Worm (Caenorhabditis elegans): ENCODE measurements around the gene nhr-196.
"Not testable (repeated sequence)": the region's sequence is repeated elsewhere in the genome, so short reads cannot be mapped to it uniquely, and the experiment has no call there.

The nhr-196 gene

ce11 chrV:15668200-15668599 is 17.3 kb upstream of the nhr-196 start, which contains the start of gene F53E4.1:
Gene F53E4.1, minus strand, starts transcription at chrV:15668300.
- not testable (repeated sequence) for TF ChIP-seq rnt-1, egl-13, F16B12.6 (tag; optimal IDR thresholded peaks at IDR 0.05)

DNA sequence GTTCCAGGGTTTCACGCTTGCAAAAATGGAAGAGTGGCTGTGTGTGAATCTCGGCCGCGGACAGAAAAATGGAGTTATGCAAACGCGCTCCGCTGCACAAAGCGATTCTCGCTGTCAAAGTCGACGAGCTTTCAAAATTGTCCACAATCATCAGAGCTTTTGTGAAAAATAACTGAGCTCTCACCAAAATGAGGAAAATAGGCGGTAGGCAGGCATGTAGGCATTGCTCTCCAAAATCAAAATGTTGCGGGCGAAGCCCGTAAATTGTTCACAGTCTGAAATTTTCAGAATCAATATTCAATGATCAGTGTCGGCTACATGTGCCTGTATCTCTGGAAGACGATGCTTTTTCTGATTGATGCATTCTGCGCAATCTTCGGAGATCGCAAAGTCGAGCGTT is 16.6 kb upstream of the nhr-196 start, which contains the start of gene K06B4.4:
Gene K06B4.4, plus strand, starts transcription at position 301 of the 400 bp plus-strand sequence.
- TF ChIP-seq ces-1 (GFP tag; optimal IDR thresholded peaks at IDR 0.05) (no peak), lin-39 (tag; optimal IDR thresholded peaks at IDR 0.05) (no peak), F16B12.6 (tag; optimal IDR thresholded peaks at IDR 0.05) (no peak), nhr-47 (tag; optimal IDR thresholded peaks at IDR 0.05) (no peak), egl-13 (tag; optimal IDR thresholded peaks at IDR 0.05) (no peak), unc-30 (tag; optimal IDR thresholded peaks at IDR 0.05) (no peak), egl-27 (tag; optimal IDR thresholded peaks at IDR 0.05) (no peak), ceh-88 (GFP tag; IDR thresholded peaks at IDR 0.05) (no peak), vab-15 (tag; optimal IDR thresholded peaks at IDR 0.05) (no peak), dpl-1 (GFP tag; optimal IDR thresholded peaks at IDR 0.05) (no peak), ztf-4 (tag; optimal IDR thresholded peaks at IDR 0.05) (no peak), sup-37 (GFP tag; optimal IDR thresholded peaks at IDR 0.05) (no peak), lsy-2 (tag; optimal IDR thresholded peaks at IDR 0.05) (no peak), nhr-28 (tag; optimal IDR thresholded peaks at IDR 0.05) (no peak), tlp-1 (tag; optimal IDR thresholded peaks at IDR 0.05) (no peak), jun-1 (tag; optimal IDR thresholded peaks at IDR 0.05) (no peak), nhr-71 (tag; optimal IDR thresholded peaks at IDR 0.05) (no peak)

- not testable (repeated sequence) for TF ChIP-seq nhr-237, unc-130, mep-1 (tag; optimal IDR thresholded peaks at IDR 0.05)
Measured at ce11 chrV:15670139-15670538, 15.4 kb upstream of the nhr-196 start, which contains the start of gene K06B4.15. Gene K06B4.15, plus strand, starts transcription at chrV:15670439.

DNA sequence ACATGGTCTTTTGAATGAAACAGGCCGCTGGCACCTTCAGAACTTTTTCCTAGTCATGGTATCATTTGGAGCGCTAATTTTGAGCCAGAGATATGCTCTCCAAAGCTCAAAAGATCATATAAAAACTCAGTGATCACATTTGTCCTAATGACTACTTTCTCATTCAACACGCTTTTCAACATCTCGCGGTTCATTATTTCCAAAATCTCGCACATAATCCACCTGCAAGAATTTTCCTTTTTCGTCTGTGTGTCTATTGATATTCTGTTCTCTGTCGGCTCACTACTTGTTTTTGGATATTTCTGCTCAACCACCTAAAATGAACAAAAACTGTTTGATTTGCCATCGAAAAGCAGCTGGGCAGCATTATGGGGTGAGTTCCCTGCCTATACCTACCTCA is 11.8 kb upstream of the nhr-196 start, which contains the start of gene nhr-51:
Gene nhr-51, plus strand, starts transcription at position 301 of the 400 bp plus-strand sequence.
- TF ChIP-seq C04F5.9 (tag; optimal IDR thresholded peaks at IDR 0.05) (no peak), unc-30 (tag; optimal IDR thresholded peaks at IDR 0.05) (no peak), nhr-84 (tag; optimal IDR thresholded peaks at IDR 0.05) (no peak), lin-15B (tag; optimal IDR thresholded peaks at IDR 0.05) (no peak), grh-1 (GFP tag; IDR thresholded peaks at IDR 0.05) (no peak)

ce11 chrV:15674899-15675298 is 10.6 kb upstream of the nhr-196 start:
- TF ChIP-seq C34B4.2 (tag; optimal IDR thresholded peaks at IDR 0.05) (no peak), unc-62 (GFP tag; optimal IDR thresholded peaks at IDR 0.05) (no peak), unc-130 (tag; optimal IDR thresholded peaks at IDR 0.05) (no peak), ceh-63 (GFP tag; optimal IDR thresholded peaks at IDR 0.05) (no peak), dpl-1 (GFP tag; optimal IDR thresholded peaks at IDR 0.05) (no peak), ama-1 (optimal IDR thresholded peaks at IDR 0.05) (no peak), snpc-4 (tag; optimal IDR thresholded peaks at IDR 0.05) (no peak), C04F5.9 (tag; optimal IDR thresholded peaks at IDR 0.05) (no peak), pqm-1 (tag; optimal IDR thresholded peaks at IDR 0.05) (no peak), pag-3 (tag; optimal IDR thresholded peaks at IDR 0.05; ENCODE audit: borderline replicate concordance, insufficient read depth) (no peak), nhr-237 (tag; optimal IDR thresholded peaks at IDR 0.05) (no peak), nhr-90 (tag; optimal IDR thresholded peaks at IDR 0.05; ENCODE audit: poor library complexity) (no peak), mab-9 (GFP tag; IDR thresholded peaks at IDR 0.05) (no peak), elt-2 (tag; optimal IDR thresholded peaks at IDR 0.05) (no peak), swsn-7 (tag; optimal IDR thresholded peaks at IDR 0.05) (no peak), mep-1 (tag; optimal IDR thresholded peaks at IDR 0.05) (no peak), lin-15B (tag; optimal IDR thresholded peaks at IDR 0.05) (no peak)
